Worm (Caenorhabditis elegans) whole organism, early embryonic: ENCODE measurements around the gene arf-5.

Experiments used
- B0310.2 ChIP-seq: sonication (generic microtip); optimal IDR thresholded peaks from 2 replicates; lab custom pipeline; 2016; ENCODE audit warnings: mild to moderate bottlenecking, missing genetic modification characterization, missing compliant biosample characterization
- F13C5.2 ChIP-seq: sonication (generic microtip); optimal IDR thresholded peaks from 2 replicates; lab custom pipeline; 2017; ENCODE audit warnings: mild to moderate bottlenecking, missing genetic modification characterization, inconsistent platforms, missing compliant biosample characterization
- aly-1 ChIP-seq: sonication (generic microtip); optimal IDR thresholded peaks from 2 replicates; lab custom pipeline; 2016; ENCODE audit warnings: missing genetic modification characterization, missing compliant biosample characterization
- ama-1 ChIP-seq: fragments of 150-350 bp; optimal IDR thresholded peaks from 2 replicates; lab custom pipeline; 2014
- ceh-13 ChIP-seq: fragments of 200-800 bp; sonication (Bioruptor generic); optimal IDR thresholded peaks from 2 replicates; lab custom pipeline; 2018; ENCODE audit warnings: mild to moderate bottlenecking, missing genetic modification characterization, missing compliant biosample characterization
- ceh-36 ChIP-seq: sonication (generic microtip); optimal IDR thresholded peaks from 2 replicates; lab custom pipeline; 2016; ENCODE audit warnings: missing genetic modification characterization, inconsistent platforms, missing compliant biosample characterization
- ets-7 ChIP-seq: sonication (generic microtip); optimal IDR thresholded peaks from 2 replicates; lab custom pipeline; 2016; ENCODE audit warnings: missing genotype, missing genetic modification characterization, missing compliant biosample characterization
- flt-1 ChIP-seq: fragments of 200-800 bp; sonication (Bioruptor generic); IDR thresholded peaks from 2 replicates; pipeline ENCODE4 v1.3.6; 2022; ENCODE audit warnings: missing genetic modification characterization, missing compliant biosample characterization
- hmbx-1 ChIP-seq: sonication (generic microtip); optimal IDR thresholded peaks from 2 replicates; lab custom pipeline; 2016; ENCODE audit warnings: mild to moderate bottlenecking, missing genetic modification characterization, missing compliant biosample characterization
- hmg-4 ChIP-seq: fragments of 200-800 bp; sonication (Bioruptor generic); optimal IDR thresholded peaks from 2 replicates; lab custom pipeline; 2018; ENCODE audit warnings: mild to moderate bottlenecking, missing genetic modification characterization, missing compliant biosample characterization
- hnd-1 ChIP-seq: sonication (generic microtip); optimal IDR thresholded peaks from 2 replicates; lab custom pipeline; 2016; ENCODE audit warnings: missing genetic modification characterization, missing compliant biosample characterization
- pes-1 ChIP-seq: fragments of 200-800 bp; sonication (Bioruptor generic); IDR thresholded peaks from 2 replicates; pipeline ENCODE4 v1.3.6; 2022; ENCODE audit warnings: missing genetic modification reagents, missing genetic modification characterization, missing compliant biosample characterization
- scrt-1 ChIP-seq: fragments of 200-800 bp; sonication (Bioruptor generic); IDR thresholded peaks from 2 replicates; pipeline ENCODE4 v1.3.6; 2022; ENCODE audit warnings: missing genetic modification characterization, missing compliant biosample characterization
- sea-1 ChIP-seq: fragments of 200-800 bp; sonication (Bioruptor generic); conservative IDR thresholded peaks from 2 replicates; pipeline ENCODE4 v1.3.6; 2022; ENCODE audit warnings: missing genetic modification characterization, missing compliant biosample characterization
- tbx-11 ChIP-seq: fragments of 200-800 bp; sonication (Bioruptor generic); IDR thresholded peaks from 2 replicates; pipeline ENCODE4 v1.3.6; 2022; ENCODE audit warnings: missing genetic modification characterization, missing compliant biosample characterization
- tbx-37 ChIP-seq: fragments of 200-800 bp; sonication (Bioruptor generic); conservative IDR thresholded peaks from 2 replicates; pipeline ENCODE4 v1.3.6; 2022; ENCODE audit warnings: missing genetic modification reagents, missing genetic modification characterization, missing compliant biosample characterization
- tra-4 ChIP-seq: sonication (generic microtip); optimal IDR thresholded peaks from 2 replicates; lab custom pipeline; 2017; ENCODE audit warnings: missing genetic modification characterization, missing compliant biosample characterization

arf-5 gene

DNA sequence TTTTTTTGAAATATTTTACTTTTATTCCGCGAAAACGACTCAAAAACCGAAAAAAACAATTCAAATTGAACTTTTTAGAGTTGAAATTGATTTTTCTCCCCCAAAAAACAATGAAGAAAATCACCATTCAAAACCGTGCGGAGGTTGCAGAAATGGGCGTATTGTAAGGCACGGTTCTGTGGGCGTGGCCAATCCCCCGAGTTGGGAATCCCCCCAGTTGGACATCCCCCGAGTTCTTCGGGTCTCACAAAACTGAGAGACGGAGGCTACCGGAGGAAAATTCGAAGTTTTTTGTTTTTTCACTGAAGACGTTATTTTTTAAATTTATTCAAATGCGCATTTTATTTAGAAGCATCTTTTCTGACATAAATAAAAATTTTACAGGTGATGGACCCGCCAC lies 34.0 kb upstream of the arf-5 start, which contains the start of gene mcm-3AP:
TSS of gene mcm-3AP (plus strand) at position 383 of the 400 bp plus-strand sequence.
- TF ChIP-seq pes-1 (GFP tag; lab: Robert Waterston, UW) (peak; percentile 79), tbx-37 (GFP tag; lab: Robert Waterston, UW) (peak; percentile 72), scrt-1 (GFP tag; lab: Robert Waterston, UW) (0 out of 2 replicates have a peak, but pooled peaks have one; percentile 37), sea-1 (GFP tag; lab: Robert Waterston, UW) (peak; percentile 78)

DNA sequence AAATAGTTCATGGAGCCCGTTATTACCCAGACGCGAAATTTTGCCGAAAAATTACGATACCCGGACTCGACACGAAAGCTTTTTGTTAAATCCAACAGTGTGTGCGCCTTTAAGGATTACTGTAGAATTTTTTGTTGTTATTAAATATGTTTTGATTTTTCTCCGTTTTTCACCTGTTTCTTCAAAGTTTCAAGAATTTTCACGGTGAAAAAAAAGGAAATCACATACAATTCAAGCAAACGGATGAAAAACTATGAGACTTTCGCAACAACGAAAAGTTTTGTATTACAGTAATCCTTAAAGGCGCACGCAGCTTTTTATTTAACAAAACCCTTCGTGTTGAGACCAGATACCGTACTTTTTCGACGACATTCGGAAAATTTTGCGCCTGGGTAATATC lies 28.3 kb upstream of the arf-5 start:
- no peak for TF ChIP-seq hmbx-1 (tag; lab: Kevin White, UChicago)
- no peak for TF ChIP-seq tbx-11 (GFP tag; lab: Robert Waterston, UW)
- TF ChIP-seq tra-4 = no peak
- TF ChIP-seq pes-1 (GFP tag; lab: Robert Waterston, UW) = no peak
- no peak for TF ChIP-seq F13C5.2 (tag; lab: Kevin White, UChicago)
- TF ChIP-seq B0310.2 (tag; lab: Kevin White, UChicago) = no peak
- no peak for TF ChIP-seq aly-1 (tag; lab: Kevin White, UChicago)
- no peak for TF ChIP-seq scrt-1 (GFP tag; lab: Robert Waterston, UW)
- no peak for TF ChIP-seq flt-1 (GFP tag; lab: Robert Waterston, UW)
- no peak for TF ChIP-seq hnd-1
- no peak for TF ChIP-seq ama-1
- no peak for TF ChIP-seq tbx-37 (GFP tag; lab: Robert Waterston, UW)
- TF ChIP-seq sea-1 (GFP tag; lab: Robert Waterston, UW) = no peak

- TF ChIP-seq aly-1 (tag; lab: Kevin White, UChicago) (no peak), pes-1 (GFP tag; lab: Robert Waterston, UW) (no peak), scrt-1 (GFP tag; lab: Robert Waterston, UW) (no peak), F13C5.2 (tag; lab: Kevin White, UChicago) (no peak), tbx-11 (GFP tag; lab: Robert Waterston, UW) (no peak), ceh-13 (no peak), ets-7 (tag; lab: Kevin White, UChicago) (no peak), sea-1 (GFP tag; lab: Robert Waterston, UW) (no peak), tbx-37 (GFP tag; lab: Robert Waterston, UW) (no peak), B0310.2 (tag; lab: Kevin White, UChicago) (no peak), hmg-4 (GFP tag; lab: Kevin White, UChicago) (no peak), flt-1 (GFP tag; lab: Robert Waterston, UW) (no peak), ama-1 (no peak), hmbx-1 (tag; lab: Kevin White, UChicago) (no peak), hnd-1 (no peak), ceh-36 (tag; lab: Kevin White, UChicago) (no peak), tra-4 (no peak)
Measured at ce11 chrIV:7955849-7956248, 26.5 kb upstream of the arf-5 start, which contains the start of gene ceh-19. ceh-19 (minus strand) TSS chrIV:7955949.

DNA sequence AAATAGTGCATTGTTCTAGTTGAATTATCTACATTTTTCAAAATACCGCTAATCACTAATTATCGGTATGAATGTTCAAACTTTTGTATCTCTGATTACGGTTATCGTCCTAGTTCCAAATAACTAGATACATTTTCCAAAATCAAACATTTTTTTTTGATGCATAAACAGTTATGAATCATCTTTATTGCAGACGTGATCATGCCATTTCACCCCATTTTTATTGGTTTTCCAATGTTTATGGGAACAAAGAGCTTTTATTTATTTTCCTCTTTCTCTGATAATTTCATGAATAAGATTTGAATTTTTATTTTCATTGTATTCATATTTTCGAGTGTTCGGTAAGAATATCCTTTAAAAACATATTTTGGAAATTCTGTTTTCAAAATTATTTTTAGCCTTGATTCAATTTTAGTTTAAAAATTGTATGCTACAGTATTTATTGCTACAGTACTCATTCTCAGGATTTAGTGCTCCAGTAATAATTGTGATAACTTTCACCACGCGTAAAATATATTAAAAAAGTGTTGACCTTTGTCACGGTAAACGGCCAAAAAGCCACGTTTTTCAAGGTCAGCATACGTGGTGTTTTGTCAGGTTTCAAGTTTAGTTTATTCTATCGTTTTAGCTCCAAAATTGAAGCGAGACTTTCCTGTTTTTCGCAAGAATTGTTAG lies 25.5 kb upstream of the arf-5 start, which contains the start of gene csr-1:
TSS of gene csr-1 (plus strand) at position 625 of the 675 bp plus-strand sequence.
- TF ChIP-seq flt-1 (GFP tag; lab: Robert Waterston, UW) (no peak), scrt-1 (GFP tag; lab: Robert Waterston, UW) (no peak), ets-7 (tag; lab: Kevin White, UChicago) (no peak), F13C5.2 (tag; lab: Kevin White, UChicago) (no peak), tbx-11 (GFP tag; lab: Robert Waterston, UW) (no peak), hnd-1 (no peak), ama-1 (no peak), B0310.2 (tag; lab: Kevin White, UChicago) (no peak), tbx-37 (GFP tag; lab: Robert Waterston, UW) (no peak), hmg-4 (GFP tag; lab: Kevin White, UChicago) (no peak), tra-4 (no peak), ceh-13 (no peak), sea-1 (GFP tag; lab: Robert Waterston, UW) (no peak), pes-1 (GFP tag; lab: Robert Waterston, UW) (no peak), ceh-36 (tag; lab: Kevin White, UChicago) (no peak), aly-1 (tag; lab: Kevin White, UChicago) (no peak), hmbx-1 (tag; lab: Kevin White, UChicago) (no peak)

- TF ChIP-seq flt-1 (GFP tag; lab: Robert Waterston, UW) = no peak
- TF ChIP-seq tra-4 = no peak
- no peak for TF ChIP-seq ceh-13
- TF ChIP-seq scrt-1 (GFP tag; lab: Robert Waterston, UW) = no peak
Measured at ce11 chrIV:7957504-7957903, 24.8 kb upstream of the arf-5 start, which contains the start of gene frpr-10. frpr-10 (plus strand) TSS chrIV:7957804.

DNA sequence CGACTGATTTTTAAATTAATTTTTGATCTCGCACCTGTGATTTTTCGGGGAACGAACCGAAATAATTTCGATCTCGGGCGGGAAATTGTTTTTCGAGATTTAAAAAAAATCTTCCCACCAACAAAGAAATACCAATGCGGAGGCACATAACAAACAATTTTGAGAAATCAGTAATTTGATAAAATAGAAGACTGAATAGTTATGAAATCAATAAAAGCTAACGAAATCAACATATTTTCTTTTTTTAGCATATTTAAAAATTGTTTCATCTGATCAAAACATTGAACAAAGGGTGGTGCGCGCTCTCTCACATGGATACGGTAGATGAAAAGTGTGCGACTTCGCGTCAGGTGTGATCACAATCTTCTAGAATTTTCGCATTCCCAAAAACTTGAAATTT lies 24.2 kb upstream of the arf-5 start:
- TF ChIP-seq ceh-36 (tag; lab: Kevin White, UChicago) (no peak), tbx-37 (GFP tag; lab: Robert Waterston, UW) (no peak), sea-1 (GFP tag; lab: Robert Waterston, UW) (no peak), ceh-13 (no peak), F13C5.2 (tag; lab: Kevin White, UChicago) (no peak)

ce11 chrIV:7961889-7962342 lies 20.4 kb upstream of the arf-5 start:
- TF ChIP-seq ceh-36 (tag; lab: Kevin White, UChicago) (no peak), aly-1 (tag; lab: Kevin White, UChicago) (no peak), F13C5.2 (tag; lab: Kevin White, UChicago) (no peak), pes-1 (GFP tag; lab: Robert Waterston, UW) (no peak), hnd-1 (no peak), tbx-37 (GFP tag; lab: Robert Waterston, UW) (no peak), tbx-11 (GFP tag; lab: Robert Waterston, UW) (no peak), hmbx-1 (tag; lab: Kevin White, UChicago) (no peak), hmg-4 (GFP tag; lab: Kevin White, UChicago) (no peak), ceh-13 (no peak), B0310.2 (tag; lab: Kevin White, UChicago) (no peak), flt-1 (GFP tag; lab: Robert Waterston, UW) (no peak), scrt-1 (GFP tag; lab: Robert Waterston, UW) (no peak)
